Fruit fly (Drosophila melanogaster) S2 (cell line): ENCODE results near the gene Qsox2.

Experiments
- CG8478 ChIP-seq: fragments of >200 bp; optimal IDR thresholded peaks from 2 replicates; lab custom pipeline; 2018
- CTCF ChIP-seq, 2 experiments: fragments of >200 bp; optimal IDR thresholded peaks; 2 replicates each; lab custom pipeline; 2018

Gene Qsox2

DNA sequence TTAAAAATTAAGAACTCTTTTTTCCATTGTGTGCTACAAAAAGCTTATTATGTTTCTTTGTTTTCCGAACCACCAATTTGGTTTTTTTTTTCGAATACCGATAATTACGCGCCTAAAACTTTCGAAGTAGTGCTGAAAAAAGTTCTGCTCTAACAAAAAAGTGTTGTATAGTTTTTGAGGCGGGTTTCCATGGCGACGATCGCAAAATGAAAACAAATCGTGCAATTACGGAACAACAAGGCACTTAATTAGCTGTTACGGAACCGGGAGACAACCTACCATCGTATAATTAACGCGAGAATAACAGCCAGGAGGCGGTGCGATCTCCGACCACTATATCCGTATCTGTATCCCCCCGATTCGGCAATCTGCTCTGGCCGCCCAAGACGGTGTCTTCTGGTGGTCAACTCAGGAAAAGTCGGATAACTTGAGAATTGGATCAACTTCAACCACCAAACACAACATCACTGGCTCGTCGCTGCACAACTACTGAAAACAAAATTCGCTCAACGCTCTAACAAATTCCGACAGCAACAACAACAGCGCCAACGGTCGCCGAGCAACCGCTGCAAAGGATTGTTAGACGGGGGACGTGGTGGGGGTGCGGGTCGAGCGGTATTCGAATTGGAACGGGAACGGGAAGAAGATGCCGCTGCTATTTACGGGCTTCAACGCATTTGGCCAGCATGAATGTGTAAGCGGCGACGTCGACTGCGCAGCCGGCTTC, 26.5 kb upstream of the Qsox2 start, which contains the start of the genes CG6678 and dnd:
TSS of gene CG6678 (plus strand) at position 169 of the 727 bp plus-strand sequence.
TSS of gene dnd (minus strand) at position 495 of the 727 bp plus-strand sequence.
- no peak for TF ChIP-seq CG8478 (lab: Kevin White, UChicago)
- TF ChIP-seq CTCF (optimal IDR thresholded peaks at IDR 0.05; lab: Kevin White, UChicago), result no peak

DNA sequence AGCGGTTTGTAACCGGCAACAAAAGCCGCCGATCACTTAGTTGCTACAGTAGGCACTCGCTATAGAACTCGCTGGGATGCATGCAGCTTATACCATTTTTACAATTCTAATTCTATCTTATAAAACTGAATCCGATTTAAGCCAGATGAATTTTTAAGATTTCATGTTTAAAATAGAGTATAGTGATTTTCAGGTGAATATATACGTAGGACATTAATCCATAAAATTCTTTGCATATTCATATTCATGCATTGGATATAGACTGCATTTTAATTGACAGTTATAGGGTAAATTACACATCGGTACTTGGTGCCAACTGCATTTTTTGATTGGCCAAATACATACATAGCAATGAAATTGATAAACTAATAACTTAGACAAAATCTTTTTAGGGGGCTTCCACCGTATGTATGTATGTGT, 25.9 kb upstream of the Qsox2 start:
- no peak for TF ChIP-seq CTCF (optimal IDR thresholded peaks at IDR 0.05; lab: Kevin White, UChicago)
- TF ChIP-seq CG8478 (lab: Kevin White, UChicago), result no peak

DNA sequence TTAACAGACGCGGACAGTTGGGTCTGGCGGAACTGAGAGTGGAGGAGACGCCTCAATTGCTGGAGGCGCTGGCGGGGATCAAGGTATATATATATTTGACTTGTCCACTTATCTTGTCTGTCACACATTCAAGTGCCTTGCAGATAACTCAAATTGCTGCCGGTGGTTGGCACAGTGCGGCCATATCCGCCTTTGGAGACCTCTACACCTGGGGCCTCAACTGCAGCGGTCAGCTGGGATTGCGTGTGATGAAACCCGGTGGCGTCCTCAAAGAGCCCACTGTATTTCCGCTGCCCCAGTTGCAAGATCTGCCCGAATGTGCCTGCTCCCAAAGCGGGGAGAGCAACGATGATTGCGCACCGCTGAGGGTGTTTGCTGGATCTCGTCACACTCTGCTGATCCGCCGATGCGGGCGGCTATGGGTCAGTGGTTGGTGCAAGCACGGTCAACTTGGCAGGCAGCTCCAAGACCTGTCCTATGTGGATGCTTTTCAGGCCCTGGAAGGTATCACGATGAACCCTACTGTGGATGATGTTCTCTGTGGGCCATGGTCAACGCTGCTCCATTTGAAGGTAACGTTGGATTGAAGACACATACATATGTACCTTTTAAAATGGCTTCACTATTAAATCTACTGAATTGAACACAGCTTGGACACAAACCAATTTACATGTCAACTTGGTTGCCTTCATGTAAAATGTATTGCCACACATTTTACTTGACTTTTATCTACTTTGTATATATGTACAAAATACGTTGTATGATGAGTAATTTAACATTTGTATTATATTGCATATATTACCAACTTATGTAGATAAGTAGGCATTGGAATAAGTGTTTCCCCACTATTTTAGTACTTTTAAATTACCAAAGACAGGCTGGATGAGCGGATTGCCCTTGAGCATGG, 24.6 kb upstream of the Qsox2 start, which contains the start of gene CG43844:
TSS of gene CG43844 (plus strand) at position 844 of the 907 bp plus-strand sequence.
- no peak for TF ChIP-seq CG8478 (lab: Kevin White, UChicago)
- peak; percentile 76 for TF ChIP-seq CTCF (optimal IDR thresholded peaks at IDR 0.05; lab: Kevin White, UChicago)

DNA sequence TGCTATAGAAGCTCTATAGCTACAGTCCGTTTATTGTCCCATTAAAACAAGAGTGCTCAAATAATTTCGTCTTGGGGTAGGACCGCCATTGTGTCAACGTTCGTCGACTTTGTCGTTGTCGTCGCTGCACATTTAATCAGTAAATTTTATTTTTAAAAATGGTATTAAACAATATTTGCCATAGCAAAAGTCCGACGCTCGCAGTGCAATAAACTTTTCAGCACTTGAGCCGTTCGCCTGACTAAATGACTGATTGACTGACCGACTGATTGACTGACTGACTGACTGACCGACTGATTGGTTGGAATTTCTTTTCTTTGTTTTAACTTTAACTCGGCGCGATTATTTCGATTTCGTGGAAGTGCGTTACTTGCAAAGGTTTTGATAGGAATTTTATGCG, 23.6 kb upstream of the Qsox2 start:
- no peak for TF ChIP-seq CG8478 (lab: Kevin White, UChicago)

DNA sequence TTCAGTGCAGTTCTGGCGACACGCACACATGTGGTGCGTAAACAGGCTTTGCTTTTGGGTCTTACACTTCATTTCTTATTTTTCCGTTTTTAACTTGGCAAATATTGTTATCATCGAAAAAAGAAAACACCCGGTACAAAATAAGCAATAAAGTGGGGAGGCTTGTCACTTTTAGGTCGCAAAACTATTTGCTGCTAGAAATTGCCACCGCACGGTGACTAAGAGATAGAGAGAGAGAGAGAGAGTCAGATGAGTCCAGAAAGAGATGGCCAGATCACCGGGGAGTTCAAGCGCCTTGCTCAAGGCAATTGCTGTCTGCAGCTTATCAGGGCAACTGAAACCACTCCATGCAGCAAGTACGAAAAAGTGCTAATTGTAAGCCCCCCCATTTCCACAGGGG, 22.8 kb upstream of the Qsox2 start:
- TF ChIP-seq CG8478 (lab: Kevin White, UChicago) (no peak), CTCF (optimal IDR thresholded peaks at IDR 0.05; lab: Kevin White, UChicago) (no peak)

DNA sequence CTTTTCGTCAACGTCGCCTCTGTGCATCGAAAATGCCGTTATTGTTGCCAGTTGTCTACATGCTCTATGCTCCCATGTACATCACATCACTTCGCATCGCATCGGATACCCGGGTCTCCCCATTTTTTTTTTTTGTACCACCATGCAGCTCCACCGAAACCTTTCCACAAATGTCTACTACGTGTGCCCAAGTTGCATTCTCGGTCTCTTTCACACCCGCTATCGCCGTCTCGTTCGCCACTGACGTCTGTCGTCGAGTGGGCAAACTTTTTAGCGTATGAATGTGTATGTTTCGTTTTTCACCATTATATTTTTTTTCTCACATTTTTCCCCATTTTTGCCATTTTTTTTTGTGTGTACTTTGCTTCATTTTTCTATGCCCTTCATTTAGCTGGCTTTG, 21.1 kb upstream of the Qsox2 start:
- TF ChIP-seq CG8478 (lab: Kevin White, UChicago) (no peak), CTCF (optimal IDR thresholded peaks at IDR 0.05; lab: Kevin White, UChicago) (no peak)

DNA sequence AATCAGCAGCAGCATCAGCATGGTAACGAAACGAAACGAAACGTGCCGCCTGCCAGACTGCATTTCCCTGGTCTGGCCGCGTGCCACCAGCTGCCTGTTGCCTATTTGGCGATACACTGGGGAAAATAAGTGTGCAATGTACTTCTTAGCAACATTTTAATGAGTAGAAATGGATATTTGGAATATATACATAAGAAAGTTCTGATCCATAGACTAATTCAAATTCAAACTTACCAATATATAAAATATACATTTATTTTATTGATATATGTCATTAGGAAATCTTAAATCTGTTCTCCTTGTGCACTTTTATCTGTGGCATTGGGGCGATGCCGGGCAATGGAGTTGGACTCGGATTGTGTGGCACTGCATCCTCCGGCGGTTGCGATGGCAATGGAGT, 19.6 kb upstream of the Qsox2 start:
- TF ChIP-seq CG8478 (lab: Kevin White, UChicago), result no peak
- TF ChIP-seq CTCF (optimal IDR thresholded peaks at IDR 0.05; lab: Kevin White, UChicago), result no peak

DNA sequence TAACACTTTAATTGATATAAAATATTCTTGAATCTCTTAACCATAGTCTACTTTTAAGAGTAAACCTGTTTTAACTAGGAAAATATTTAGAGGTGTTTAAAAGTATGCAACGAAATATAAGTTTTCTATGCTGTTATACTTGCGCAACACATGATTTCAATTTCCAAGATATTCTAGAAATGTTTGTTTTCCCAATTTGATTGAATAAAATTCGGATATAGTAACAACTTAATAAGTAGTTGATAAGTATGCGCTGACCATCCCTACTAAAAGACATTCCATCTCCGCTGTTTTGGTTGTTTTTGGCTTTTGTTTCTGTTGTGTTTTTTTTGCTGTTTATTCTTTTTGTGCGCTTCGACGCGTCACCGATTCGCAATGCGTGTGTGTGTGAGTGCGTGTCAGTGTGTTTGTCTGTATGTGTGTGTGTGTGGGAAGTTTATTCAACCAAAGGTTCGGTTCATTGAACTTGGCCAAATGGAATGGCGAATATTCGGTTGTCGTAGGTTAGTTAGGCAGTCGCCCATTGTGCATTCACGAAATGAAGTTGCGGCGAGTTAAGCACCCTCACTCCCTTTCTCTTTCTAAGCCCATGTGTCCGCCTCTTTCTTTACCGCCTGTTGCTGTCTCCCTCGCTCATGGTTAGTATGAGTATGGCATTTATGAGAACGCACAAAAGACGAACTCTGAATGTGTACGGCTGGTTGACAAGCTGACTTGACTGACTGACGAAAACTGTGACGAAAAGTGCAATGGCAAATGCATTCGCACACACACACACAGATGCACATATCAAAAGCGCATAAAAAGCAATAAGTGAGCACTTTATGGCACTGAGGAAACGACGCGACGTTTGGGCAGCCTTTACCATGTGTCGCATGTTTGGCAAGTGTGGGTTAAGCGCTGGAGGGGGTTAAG, 17.3 kb upstream of the Qsox2 start:
- TF ChIP-seq CTCF (optimal IDR thresholded peaks at IDR 0.05; lab: Kevin White, UChicago), result no peak
- no peak for TF ChIP-seq CG8478 (lab: Kevin White, UChicago)

DNA sequence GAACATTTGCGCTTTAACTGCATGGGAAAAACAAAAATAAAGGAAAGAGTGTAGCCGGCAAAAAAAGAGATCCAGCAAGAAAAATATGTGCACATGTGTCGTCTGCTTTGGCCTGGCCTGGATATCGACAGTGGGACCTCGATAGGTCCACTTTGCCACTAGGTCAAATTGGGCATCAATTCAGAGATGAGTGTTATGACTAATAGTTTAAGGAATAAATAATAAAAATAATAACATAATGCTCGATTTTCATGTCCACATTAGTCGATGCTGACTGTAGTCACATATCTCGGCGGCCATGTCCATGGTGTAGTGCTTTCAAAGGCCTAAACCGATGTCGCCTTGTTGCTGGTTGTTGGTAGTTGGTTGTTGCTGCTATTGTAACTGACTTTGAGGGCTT, 16.0 kb upstream of the Qsox2 start:
- TF ChIP-seq CG8478 (lab: Kevin White, UChicago) (no peak), CTCF (optimal IDR thresholded peaks at IDR 0.05; lab: Kevin White, UChicago) (no peak)

DNA sequence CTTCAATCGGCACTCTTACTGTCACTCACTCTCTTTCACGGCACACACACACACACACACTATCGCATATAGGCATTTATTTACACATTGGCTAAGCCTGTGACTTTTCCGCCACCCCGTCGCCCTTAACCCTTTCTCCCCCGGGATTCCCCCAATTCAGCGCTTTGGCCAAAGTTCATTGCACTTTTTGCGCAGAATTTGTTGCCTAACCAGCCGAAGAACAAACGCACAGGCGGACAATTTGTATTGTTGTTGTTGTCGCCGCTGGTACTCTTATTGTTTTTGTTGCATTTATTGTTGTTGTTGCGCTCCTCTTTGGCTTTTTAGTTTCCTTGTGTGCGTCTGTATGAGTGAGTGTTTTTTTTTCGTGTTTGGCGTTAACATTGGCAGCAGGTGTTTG, 14.8 kb upstream of the Qsox2 start:
- no peak for TF ChIP-seq CG8478 (lab: Kevin White, UChicago)
- TF ChIP-seq CTCF (optimal IDR thresholded peaks at IDR 0.05; lab: Kevin White, UChicago), result no peak

DNA sequence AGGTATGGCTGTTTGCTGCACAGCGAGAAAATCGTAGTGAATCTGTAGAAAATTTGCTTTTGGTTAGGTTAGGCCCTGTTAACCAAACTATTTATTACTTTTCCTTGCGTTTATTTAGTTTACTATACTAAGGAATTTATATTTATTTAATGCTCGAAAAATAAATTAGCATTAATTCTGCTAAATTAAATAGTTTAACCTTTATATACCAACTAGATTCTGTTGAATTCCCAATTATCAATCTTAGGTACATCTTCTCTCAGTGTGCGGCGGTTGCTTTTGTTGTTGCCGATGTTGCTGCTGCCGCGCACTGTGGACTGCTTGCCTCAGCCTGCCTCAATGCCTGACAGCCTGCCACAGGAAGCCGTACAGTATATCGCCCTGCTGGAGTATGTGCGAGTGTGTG, 14.4 kb upstream of the Qsox2 start:
- TF ChIP-seq CTCF (optimal IDR thresholded peaks at IDR 0.05; lab: Kevin White, UChicago) (no peak), CG8478 (lab: Kevin White, UChicago) (no peak)

DNA sequence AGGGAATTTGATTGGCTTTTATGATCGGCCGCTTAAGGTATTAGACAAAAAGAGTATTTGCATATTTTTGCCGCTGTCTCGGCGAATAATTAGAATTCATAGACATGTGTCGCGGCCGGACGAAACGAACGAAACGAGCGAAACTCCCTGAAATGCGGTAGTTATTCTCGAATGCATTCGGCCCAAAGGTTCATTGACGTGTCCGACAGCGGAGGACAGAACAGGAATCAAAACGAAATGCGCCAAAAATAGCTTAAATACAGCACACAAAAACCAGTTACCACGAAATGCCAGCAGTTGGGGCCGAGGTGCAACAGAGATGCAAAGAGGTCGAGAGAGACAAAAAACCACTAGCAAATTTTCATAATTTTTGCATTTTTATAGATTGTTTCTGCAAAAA, 9.2 kb upstream of the Qsox2 start:
- TF ChIP-seq CG8478 (lab: Kevin White, UChicago) (no peak), CTCF (optimal IDR thresholded peaks at IDR 0.05; lab: Kevin White, UChicago) (no peak)

DNA sequence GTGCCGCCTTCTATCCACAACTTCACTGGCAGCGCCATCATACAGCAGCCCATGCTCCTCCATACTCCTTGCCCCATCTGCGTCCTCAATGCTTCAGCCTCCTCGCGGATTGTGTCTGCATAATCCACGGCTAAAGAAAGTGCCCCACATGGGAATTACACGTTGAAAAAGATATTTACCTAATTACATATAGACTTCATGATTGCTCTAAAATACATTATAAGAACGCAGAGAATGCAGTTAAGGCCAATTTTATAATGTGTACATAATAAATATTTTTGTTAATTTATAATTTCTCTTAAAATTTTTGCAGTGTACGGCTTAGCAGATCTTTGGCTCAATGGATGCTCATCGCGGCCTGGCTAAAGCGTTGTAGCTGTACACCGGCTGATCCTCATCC, 7.9 kb upstream of the Qsox2 start:
- no peak for TF ChIP-seq CG8478 (lab: Kevin White, UChicago)
- TF ChIP-seq CTCF (optimal IDR thresholded peaks at IDR 0.05; lab: Kevin White, UChicago), result no peak

DNA sequence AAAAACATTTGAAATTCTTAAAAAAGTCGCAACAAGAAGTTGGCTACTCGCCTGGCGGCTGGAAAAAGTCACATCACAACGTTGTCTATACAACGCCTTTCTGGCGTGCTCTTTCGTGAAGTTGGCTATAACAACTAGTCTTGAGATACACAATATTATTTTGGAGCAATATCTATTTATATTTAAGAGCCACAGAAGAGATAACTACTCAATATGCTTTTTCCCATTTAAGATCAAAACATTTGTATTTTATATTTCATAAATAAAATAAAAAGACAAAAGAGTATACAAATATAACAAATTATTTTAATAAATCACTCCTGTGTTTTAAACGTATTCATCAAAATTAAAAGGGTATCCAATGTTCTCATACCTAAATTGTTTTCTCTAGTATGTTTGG, 6.7 kb upstream of the Qsox2 start:
- no peak for TF ChIP-seq CTCF (optimal IDR thresholded peaks at IDR 0.05; lab: Kevin White, UChicago)
- TF ChIP-seq CG8478 (lab: Kevin White, UChicago), result no peak
